Fruit fly (Drosophila melanogaster): ENCODE measurements around the gene Meltrin.

Gene Meltrin

DNA sequence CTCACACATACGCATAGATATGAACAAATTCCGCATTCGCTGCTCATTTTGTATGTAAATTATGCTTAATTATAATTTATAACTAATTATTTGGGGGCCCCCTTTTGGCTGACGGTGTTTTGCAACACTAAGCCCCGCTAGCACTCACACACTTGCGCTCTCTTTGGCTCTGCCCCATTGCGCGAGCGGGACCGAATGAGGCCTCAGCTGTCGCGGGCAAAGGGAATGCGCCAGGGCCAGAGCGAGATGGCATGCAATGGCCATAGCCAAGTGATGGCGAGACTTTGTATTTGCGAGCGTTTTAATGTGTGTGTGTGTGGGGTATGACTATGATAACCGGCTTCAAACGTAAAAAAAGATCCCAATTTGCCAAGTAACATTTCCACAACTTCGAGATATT, 42.0 kb upstream of the Meltrin start (continued):
- TF ChIP-seq CG5953 (GFP tag; IDR thresholded peaks at IDR 0.05) (0 out of 2 replicates have a peak, but pooled peaks have one; percentile 25), al (GFP tag; IDR thresholded peaks at IDR 0.05) (no peak), CG10959 (GFP tag; IDR thresholded peaks at IDR 0.05) (no peak), Xbp1 (GFP tag; optimal IDR thresholded peaks at IDR 0.05) (no peak), CG17328 (GFP tag; IDR thresholded peaks at IDR 0.05) (no peak), dpn (GFP tag; optimal IDR thresholded peaks at IDR 0.05) (no peak), pnt (GFP tag; optimal IDR thresholded peaks at IDR 0.05) (no peak), Myb (GFP tag; optimal IDR thresholded peaks at IDR 0.05) (no peak), bowl (GFP tag; IDR thresholded peaks at IDR 0.05) (no peak), MESR4 (GFP tag; optimal IDR thresholded peaks at IDR 0.05) (peak; percentile 16), dati (GFP tag; IDR thresholded peaks at IDR 0.05) (no peak), slbo (GFP tag; IDR thresholded peaks at IDR 0.05) (peak; percentile 42), dysf (GFP tag; IDR thresholded peaks at IDR 0.05) (no peak), pros (GFP tag; optimal IDR thresholded peaks at IDR 0.05) (peak; percentile 38), HHEX (GFP tag; optimal IDR thresholded peaks at IDR 0.05) (no peak), CG31365 (tag; optimal IDR thresholded peaks at IDR 0.05) (no peak), luna (GFP tag; optimal IDR thresholded peaks at IDR 0.05) (no peak), exex (tag; optimal IDR thresholded peaks at IDR 0.05) (peak; percentile 70), tap (tag; optimal IDR thresholded peaks at IDR 0.05) (peak; percentile 18), chm (GFP tag; IDR thresholded peaks at IDR 0.05) (peak; percentile 62), CG15696 (tag; optimal IDR thresholded peaks at IDR 0.05) (no peak), CG1024 (GFP tag; IDR thresholded peaks at IDR 0.05) (no peak), CG13287 (GFP tag; IDR thresholded peaks at IDR 0.05; ENCODE audit: partially characterized antibody) (peak; percentile 54; the same call in 1 of the 2 replicates), BEAF-32 (GFP tag; optimal IDR thresholded peaks at IDR 0.05) (no peak), CG5180 (GFP tag; optimal IDR thresholded peaks at IDR 0.05) (no peak), Adf1 (GFP tag; IDR thresholded peaks at IDR 0.05) (peak; percentile 94), Nf-YC (tag; optimal IDR thresholded peaks at IDR 0.05) (peak; percentile 89), CG14050 (GFP tag; IDR thresholded peaks at IDR 0.05) (no peak), bigmax (GFP tag; optimal IDR thresholded peaks at IDR 0.05) (no peak), CG2202 (tag; optimal IDR thresholded peaks at IDR 0.05) (no peak), CG2875 (GFP tag; optimal IDR thresholded peaks at IDR 0.05) (no peak), CG6272 (GFP tag; IDR thresholded peaks at IDR 0.05) (no peak), CG6175 (GFP tag; IDR thresholded peaks at IDR 0.05) (peak; percentile 36; the same call in 1 of the 3 replicates), E2f1 (GFP tag; IDR thresholded peaks at IDR 0.05) (no peak), fd96Cb (tag; optimal IDR thresholded peaks at IDR 0.05) (no peak), peb (GFP tag; IDR thresholded peaks at IDR 0.05) (no peak), lmd (GFP tag; IDR thresholded peaks at IDR 0.05) (peak; percentile 16; the same call in 1 of the 2 replicates), CG18262 (tag; optimal IDR thresholded peaks at IDR 0.05) (no peak), CG7987 (GFP tag; optimal IDR thresholded peaks at IDR 0.05) (peak; percentile 62), Rfx (GFP tag; IDR thresholded peaks at IDR 0.05) (peak; percentile 47), E2f2 (GFP tag; IDR thresholded peaks at IDR 0.05) (no peak), zfh2 (GFP tag; optimal IDR thresholded peaks at IDR 0.05) (peak; percentile 26), ara (GFP tag; IDR thresholded peaks at IDR 0.05) (no peak), lov (optimal IDR thresholded peaks at IDR 0.05) (no peak), lov (GFP tag; IDR thresholded peaks at IDR 0.05) (no peak), CG10543 (GFP tag; optimal IDR thresholded peaks at IDR 0.05) (peak; percentile 96), CG12659 (GFP tag; optimal IDR thresholded peaks at IDR 0.05) (peak; percentile 51), Hr39 (optimal IDR thresholded peaks at IDR 0.05) (no peak), grau (tag; optimal IDR thresholded peaks at IDR 0.05) (peak; percentile 2), otp (GFP tag; IDR thresholded peaks at IDR 0.05) (no peak), Ptx1 (GFP tag; IDR thresholded peaks at IDR 0.05) (peak; percentile 17; the same call in 1 of the 2 replicates), CG7839 (tag; optimal IDR thresholded peaks at IDR 0.05) (no peak), Deaf1 (tag; optimal IDR thresholded peaks at IDR 0.05) (peak; percentile 74)

Measured in whole organism, embryonic.